Fruit fly (Drosophila melanogaster) whole organism, pupa: ENCODE results near the gene CG13380.
A peak's percentile ranks its signal among the peaks of the same experiment; 100 is the strongest.

Experiments used
- CG10348 ChIP-seq: fragments of 200-800 bp; sonication (Bioruptor generic); IDR thresholded peaks from 2 replicates; pipeline ENCODE4 v1.3.6; 2022; ENCODE audit warnings: missing biosample characterization, missing genetic modification characterization
- CG12605 ChIP-seq: fragments of 200-800 bp; sonication (Bioruptor generic); IDR thresholded peaks from 2 replicates; pipeline ENCODE4 v1.3.6; 2022; ENCODE audit warnings: missing biosample characterization, missing genetic modification characterization
- CG13204 ChIP-seq: fragments of 200-800 bp; sonication (Bioruptor generic); optimal IDR thresholded peaks from 2 replicates; lab custom pipeline; 2018; ENCODE audit warnings: missing biosample characterization, mild to moderate bottlenecking, missing genetic modification characterization, moderate library complexity
- CG14655 ChIP-seq: fragments of 200-800 bp; sonication (Bioruptor generic); optimal IDR thresholded peaks from 3 replicates; lab custom pipeline; 2017; ENCODE audit warnings: mild to moderate bottlenecking, missing biosample characterization, missing genetic modification reagents, missing genetic modification characterization
- CG15710 ChIP-seq: fragments of 200-800 bp; sonication (Bioruptor generic); optimal IDR thresholded peaks from 2 replicates; lab custom pipeline; 2018; ENCODE audit warnings: missing biosample characterization, mild to moderate bottlenecking, missing genetic modification characterization, moderate library complexity
- CG17806 ChIP-seq: fragments of 200-800 bp; sonication (Bioruptor generic); optimal IDR thresholded peaks from 2 replicates; lab custom pipeline; 2018; ENCODE audit warnings: missing biosample characterization, mild to moderate bottlenecking, missing genetic modification characterization, moderate library complexity
- CG32121 ChIP-seq: fragments of 200-800 bp; sonication (Bioruptor generic); IDR thresholded peaks from 2 replicates; pipeline ENCODE4 v1.3.6; 2022; ENCODE audit warnings: missing biosample characterization, missing genetic modification characterization
- CG34367 ChIP-seq: fragments of 200-800 bp; sonication (Bioruptor generic); optimal IDR thresholded peaks from 2 replicates; lab custom pipeline; 2018; ENCODE audit warnings: missing biosample characterization, mild to moderate bottlenecking, missing genetic modification characterization
- CG4496 ChIP-seq: fragments of 200-800 bp; sonication (Bioruptor generic); IDR thresholded peaks from 3 replicates; pipeline ENCODE4 v1.3.6; 2022; ENCODE audit warnings: missing biosample characterization, missing genetic modification characterization
- CG8159 ChIP-seq: fragments of 200-800 bp; sonication (Bioruptor generic); optimal IDR thresholded peaks from 3 replicates; lab custom pipeline; 2018; ENCODE audit warnings: missing biosample characterization, mild to moderate bottlenecking, missing genetic modification characterization, moderate library complexity
- CG8301 ChIP-seq: fragments of 200-800 bp; sonication (Bioruptor generic); optimal IDR thresholded peaks from 2 replicates; lab custom pipeline; 2018; ENCODE audit warnings: missing biosample characterization, mild to moderate bottlenecking, missing genetic modification characterization
- CG9948 ChIP-seq: fragments of 200-800 bp; sonication (Bioruptor generic); optimal IDR thresholded peaks from 2 replicates; lab custom pipeline; 2018; ENCODE audit warnings: missing biosample characterization, mild to moderate bottlenecking, missing genetic modification characterization, moderate library complexity
- D1 ChIP-seq: fragments of 200-800 bp; sonication (Bioruptor generic); optimal IDR thresholded peaks from 2 replicates; lab custom pipeline; 2018; ENCODE audit warnings: missing biosample characterization, mild to moderate bottlenecking, missing genetic modification characterization, moderate library complexity
- EcR ChIP-seq: fragments of 200-800 bp; sonication (Bioruptor generic); optimal IDR thresholded peaks from 3 replicates; lab custom pipeline; 2019; ENCODE audit warnings: missing biosample characterization, missing genetic modification characterization, mild to moderate bottlenecking, moderate library complexity, missing genetic modification reagents
- Ets98B ChIP-seq: fragments of 200-800 bp; sonication (Bioruptor generic); IDR thresholded peaks from 2 replicates; pipeline ENCODE4 v1.3.6; 2022; ENCODE audit warnings: missing biosample characterization, missing genetic modification characterization
- Pif1A ChIP-seq: fragments of 200-800 bp; sonication (Bioruptor generic); optimal IDR thresholded peaks from 3 replicates; lab custom pipeline; 2016; ENCODE audit warnings: missing biosample characterization, missing genetic modification characterization
- Pif1B ChIP-seq: fragments of 200-800 bp; sonication (Bioruptor generic); optimal IDR thresholded peaks from 3 replicates; lab custom pipeline; 2016; ENCODE audit warnings: missing biosample characterization, missing genetic modification characterization
- Snoo ChIP-seq: fragments of 200-800 bp; sonication (Bioruptor generic); optimal IDR thresholded peaks from 3 replicates; lab custom pipeline; 2017; ENCODE audit warnings: missing biosample characterization, mild to moderate bottlenecking, missing genetic modification characterization, inconsistent platforms
- fd96Ca ChIP-seq: fragments of 200-800 bp; sonication (Bioruptor generic); IDR thresholded peaks from 3 replicates; pipeline ENCODE4 v1.3.6; 2022; ENCODE audit warnings: missing biosample characterization, missing genetic modification characterization
- gl ChIP-seq: fragments of 200-800 bp; sonication (Bioruptor generic); optimal IDR thresholded peaks from 2 replicates; lab custom pipeline; 2018; ENCODE audit warnings: missing biosample characterization, mild to moderate bottlenecking, missing genetic modification characterization
- rn ChIP-seq: fragments of 200-800 bp; sonication (Bioruptor generic); IDR thresholded peaks from 2 replicates; pipeline ENCODE4 v1.3.6; 2022; ENCODE audit warnings: missing biosample characterization, missing genetic modification characterization

Gene CG13380

dm6 chr3L:18617893-18618577 is at the start of gene CG13380, which contains the start of gene CG4174:
TSS of gene CG13380 (minus strand) at chr3L:18617943.
TSS of gene CG4174 (minus strand) at chr3L:18617943.
- TF ChIP-seq CG15710 (tag; lab: Kevin White, UChicago): no peak
- TF ChIP-seq Pif1B (GFP tag; lab: Kevin White, UChicago): no peak
- TF ChIP-seq CG34367: no peak
- TF ChIP-seq CG10348: no peak
- no peak for TF ChIP-seq CG4496 (GFP tag; lab: Robert Waterston, UW)
- TF ChIP-seq Snoo (tag; lab: Kevin White, UChicago): no peak
- TF ChIP-seq CG8159 (tag; lab: Kevin White, UChicago): no peak
- peak; percentile 31; the same call in 1 of the 2 replicates for TF ChIP-seq CG12605 (GFP tag; lab: Robert Waterston, UW)
- no peak for TF ChIP-seq CG17806
- peak; percentile 85 for TF ChIP-seq D1
- no peak for TF ChIP-seq Pif1A (GFP tag; lab: Kevin White, UChicago)
- no peak for TF ChIP-seq CG9948 (tag; lab: Kevin White, UChicago)

dm6 chr3L:18667115-18667514 is 49.4 kb upstream of the CG13380 start, which contains the start of gene CG42495:
TSS of gene CG42495 (plus strand) at chr3L:18667361.
- TF ChIP-seq EcR (GFP tag; lab: Kevin White, UChicago): no peak
- peak; percentile 47 for TF ChIP-seq D1

dm6 chr3L:18665594-18665993 is 47.9 kb upstream of the CG13380 start:
- TF ChIP-seq CG9948 (tag; lab: Kevin White, UChicago): no peak
- no peak for TF ChIP-seq CG8301 (tag; lab: Kevin White, UChicago)
- TF ChIP-seq, all 21 proteins: peak for 0

- no peak for TF ChIP-seq CG10348
- TF ChIP-seq EcR (GFP tag; lab: Kevin White, UChicago): no peak
- no peak for TF ChIP-seq CG34367
- TF ChIP-seq Ets98B (GFP tag; lab: Robert Waterston, UW): no peak
- no peak for TF ChIP-seq CG12605 (GFP tag; lab: Robert Waterston, UW)
- no peak for TF ChIP-seq CG32121 (GFP tag; lab: Robert Waterston, UW)
- no peak for TF ChIP-seq Pif1B (GFP tag; lab: Kevin White, UChicago)
- TF ChIP-seq CG15710 (tag; lab: Kevin White, UChicago): no peak
- TF ChIP-seq CG8301 (tag; lab: Kevin White, UChicago): no peak
- no peak for TF ChIP-seq CG17806
- TF ChIP-seq CG9948 (tag; lab: Kevin White, UChicago): no peak
- no peak for TF ChIP-seq Snoo (tag; lab: Kevin White, UChicago)
- TF ChIP-seq CG14655 (GFP tag; lab: Kevin White, UChicago): no peak
- TF ChIP-seq D1: no peak
- no peak for TF ChIP-seq Pif1A (GFP tag; lab: Kevin White, UChicago)
- TF ChIP-seq, all 21 proteins: peak for 0
Measured at dm6 chr3L:18653737-18654136, 36.0 kb upstream of the CG13380 start.

- TF ChIP-seq fd96Ca (GFP tag; lab: Robert Waterston, UW) (no peak), CG9948 (tag; lab: Kevin White, UChicago) (no peak), Snoo (tag; lab: Kevin White, UChicago) (no peak), EcR (GFP tag; lab: Kevin White, UChicago) (no peak), CG8159 (tag; lab: Kevin White, UChicago) (no peak)
- TF ChIP-seq, all 21 proteins: peak for 0
Measured at dm6 chr3L:18643222-18643621, 25.5 kb upstream of the CG13380 start.

dm6 chr3L:18640584-18641527 is 23.1 kb upstream of the CG13380 start:
- peak; percentile 86 for TF ChIP-seq CG8159 (tag; lab: Kevin White, UChicago)
- peak; percentile 82 for TF ChIP-seq Pif1B (GFP tag; lab: Kevin White, UChicago)
- peak; percentile 99 for TF ChIP-seq CG4496 (GFP tag; lab: Robert Waterston, UW)
- TF ChIP-seq Pif1A (GFP tag; lab: Kevin White, UChicago): peak; percentile 84
- peak; percentile 87 for TF ChIP-seq Snoo (tag; lab: Kevin White, UChicago)
- TF ChIP-seq CG34367: peak; percentile 87
- peak; percentile 81 for TF ChIP-seq CG15710 (tag; lab: Kevin White, UChicago)
- peak; percentile 99 for TF ChIP-seq rn (GFP tag; lab: Robert Waterston, UW)
- no peak for TF ChIP-seq EcR (GFP tag; lab: Kevin White, UChicago)
- TF ChIP-seq CG8301 (tag; lab: Kevin White, UChicago): peak; percentile 96
- peak; percentile 99 for TF ChIP-seq CG32121 (GFP tag; lab: Robert Waterston, UW)
- peak; percentile 61 for TF ChIP-seq gl
- TF ChIP-seq D1: peak; percentile 15
- TF ChIP-seq fd96Ca (GFP tag; lab: Robert Waterston, UW): peak; percentile 96
- peak; percentile 96 for TF ChIP-seq CG14655 (GFP tag; lab: Kevin White, UChicago)
- TF ChIP-seq CG17806: peak; percentile 83
- peak; percentile 99 for TF ChIP-seq Ets98B (GFP tag; lab: Robert Waterston, UW)
- peak; percentile 94 for TF ChIP-seq CG10348
- peak; percentile 90 for TF ChIP-seq CG9948 (tag; lab: Kevin White, UChicago)
- peak; percentile 45 for TF ChIP-seq CG13204 (GFP tag; lab: Kevin White, UChicago)
- peak; percentile 98 for TF ChIP-seq CG12605 (GFP tag; lab: Robert Waterston, UW)
